Worm (Caenorhabditis elegans) whole organism, L3 larva: ENCODE measurements around the gene srbc-8.
A peak's percentile ranks its signal among the peaks of the same experiment; 100 is the strongest.

Experiments used
- ZK546.5 ChIP-seq: sonication (generic microtip); optimal IDR thresholded peaks from 2 replicates; lab custom pipeline; 2017; ENCODE audit warnings: missing biosample characterization, missing genetic modification characterization
- ceh-16 ChIP-seq: sonication (generic microtip); optimal IDR thresholded peaks from 2 replicates; lab custom pipeline; 2017; ENCODE audit warnings: missing biosample characterization, missing genetic modification characterization
- ceh-28 ChIP-seq: fragments of 150-350 bp; optimal IDR thresholded peaks from 2 replicates; lab custom pipeline; 2014; ENCODE audit warnings: missing biosample characterization, missing genetic modification reagents, missing genetic modification characterization
- ceh-82 ChIP-seq: fragments of 150-350 bp; optimal IDR thresholded peaks from 2 replicates; lab custom pipeline; 2014; ENCODE audit warnings: missing biosample characterization, missing genetic modification characterization
- ceh-9 ChIP-seq: sonication (generic microtip); optimal IDR thresholded peaks from 2 replicates; lab custom pipeline; 2018; ENCODE audit warnings: missing biosample characterization, missing genetic modification characterization
- egl-5 ChIP-seq: fragments of 150-350 bp; optimal IDR thresholded peaks from 2 replicates; lab custom pipeline; 2017; ENCODE audit warnings: missing biosample characterization, missing genetic modification reagents, missing genetic modification characterization, inconsistent platforms
- elt-1 ChIP-seq: fragments of 150-350 bp; optimal IDR thresholded peaks from 2 replicates; lab custom pipeline; 2014; ENCODE audit warnings: missing biosample characterization, missing genetic modification characterization
- elt-2 ChIP-seq: sonication (generic microtip); optimal IDR thresholded peaks from 2 replicates; lab custom pipeline; 2016; ENCODE audit warnings: missing genetic modification reagents, mild to moderate bottlenecking, missing genetic modification characterization, missing compliant biosample characterization
- elt-3 ChIP-seq, 3 experiments: fragments of 150-350 bp in 1 of 3; sonication (generic microtip) in 2 of 3; optimal IDR thresholded peaks; 2 replicates in 2 of 3; 4 replicates in 1 of 3; lab custom pipeline; 2014 to 2017; ENCODE audit warnings: missing biosample characterization in 3 of 3, missing genetic modification characterization in 3 of 3
- eor-1 ChIP-seq, 2 experiments: fragments of 150-350 bp; optimal IDR thresholded peaks; 2 replicates each; lab custom pipeline; 2014 to 2018; ENCODE audit warnings: missing biosample characterization in 2 of 2, missing genetic modification characterization in 2 of 2
- fkh-2 ChIP-seq: fragments of 150-350 bp; optimal IDR thresholded peaks from 2 replicates; lab custom pipeline; 2014; ENCODE audit warnings: missing biosample characterization, missing genetic modification reagents, missing genetic modification characterization
- hmg-11 ChIP-seq: sonication (generic microtip); optimal IDR thresholded peaks from 2 replicates; lab custom pipeline; 2016; ENCODE audit warnings: missing genetic modification characterization, missing compliant biosample characterization
- jun-1 ChIP-seq: fragments of 150-350 bp; optimal IDR thresholded peaks from 2 replicates; lab custom pipeline; 2014; ENCODE audit warnings: missing biosample characterization, missing genetic modification reagents, missing genetic modification characterization
- lin-15B ChIP-seq: fragments of 150-350 bp; optimal IDR thresholded peaks from 2 replicates; lab custom pipeline; 2014; ENCODE audit warnings: missing biosample characterization, missing genetic modification characterization
- lin-39 ChIP-seq: fragments of 150-350 bp; optimal IDR thresholded peaks from 2 replicates; lab custom pipeline; 2018; ENCODE audit warnings: missing biosample characterization, missing genetic modification reagents, missing genetic modification characterization
- lsy-12 ChIP-seq: sonication (generic microtip); optimal IDR thresholded peaks from 2 replicates; lab custom pipeline; 2016; ENCODE audit warnings: mild to moderate bottlenecking, missing genetic modification characterization, missing compliant biosample characterization
- nfya-1 ChIP-seq: sonication (generic microtip); optimal IDR thresholded peaks from 2 replicates; lab custom pipeline; 2017; ENCODE audit warnings: missing genetic modification characterization, mild to moderate bottlenecking, missing compliant biosample characterization, antibody characterized with exemption, moderate library complexity; ENCODE audit not compliant: insufficient read depth
- nhr-237 ChIP-seq: fragments of 150-350 bp; optimal IDR thresholded peaks from 2 replicates; lab custom pipeline; 2014; ENCODE audit warnings: missing biosample characterization, missing genetic modification characterization
- nhr-25 ChIP-seq: sonication (generic microtip); optimal IDR thresholded peaks from 2 replicates; lab custom pipeline; 2017; ENCODE audit warnings: missing biosample characterization, missing genetic modification characterization
- nhr-28 ChIP-seq: fragments of 150-350 bp; optimal IDR thresholded peaks from 2 replicates; lab custom pipeline; 2014; ENCODE audit warnings: missing biosample characterization, missing genetic modification characterization
- nhr-43 ChIP-seq: sonication (generic microtip); optimal IDR thresholded peaks from 2 replicates; lab custom pipeline; 2016; ENCODE audit warnings: mild to moderate bottlenecking, missing genetic modification characterization, missing compliant biosample characterization; ENCODE audit not compliant: poor library complexity, severe bottlenecking
- nhr-67 ChIP-seq: fragments of 150-350 bp; optimal IDR thresholded peaks from 2 replicates; lab custom pipeline; 2014; ENCODE audit warnings: missing biosample characterization, missing genetic modification characterization
- nhr-76 ChIP-seq: fragments of 150-350 bp; sonication (generic microtip); optimal IDR thresholded peaks from 5 replicates; lab custom pipeline; 2014; ENCODE audit warnings: missing biosample characterization, missing genetic modification characterization
- pqm-1 ChIP-seq: fragments of 150-350 bp; optimal IDR thresholded peaks from 2 replicates; lab custom pipeline; 2017; ENCODE audit warnings: missing biosample characterization, missing genetic modification characterization, inconsistent platforms
- skn-1 ChIP-seq: fragments of 150-350 bp; optimal IDR thresholded peaks from 2 replicates; lab custom pipeline; 2014; ENCODE audit warnings: missing biosample characterization, missing genetic modification characterization
- snpc-4 ChIP-seq: fragments of 150-350 bp; optimal IDR thresholded peaks from 2 replicates; lab custom pipeline; 2014; ENCODE audit warnings: missing biosample characterization, missing genetic modification characterization
- unc-39 ChIP-seq: sonication (generic microtip); optimal IDR thresholded peaks from 4 replicates; lab custom pipeline; 2017; ENCODE audit warnings: missing biosample characterization, missing genetic modification characterization
- unc-62 ChIP-seq: fragments of 150-350 bp; sonication (generic microtip); optimal IDR thresholded peaks from 4 replicates; lab custom pipeline; 2014; ENCODE audit warnings: missing biosample characterization, missing genetic modification reagents, missing genetic modification characterization
- zag-1 ChIP-seq: fragments of 150-350 bp; optimal IDR thresholded peaks from 2 replicates; lab custom pipeline; 2014; ENCODE audit warnings: missing biosample characterization, missing genetic modification characterization
- ztf-4 ChIP-seq: fragments of 150-350 bp; optimal IDR thresholded peaks from 2 replicates; lab custom pipeline; 2014; ENCODE audit warnings: missing biosample characterization, missing genetic modification characterization

The srbc-8 gene

DNA sequence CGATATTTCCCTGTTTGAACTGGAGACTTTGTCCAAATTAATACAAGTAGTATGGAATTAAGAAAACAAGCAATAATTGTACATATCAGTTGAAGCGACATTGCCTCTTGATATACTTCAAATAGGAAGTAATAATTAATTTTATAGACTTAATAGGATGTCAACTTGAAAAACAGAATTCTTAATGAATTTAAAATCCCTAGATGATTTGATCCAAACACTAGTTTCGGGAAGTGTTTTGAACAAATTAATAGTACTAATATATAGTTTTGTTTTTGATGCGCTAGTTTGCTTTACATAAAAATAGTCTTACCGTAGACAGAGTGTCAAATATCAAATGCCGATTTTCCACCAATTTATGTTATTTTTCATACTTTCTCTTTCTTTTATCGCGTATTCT, 6.5 kb downstream of the srbc-8 start, which contains the start of gene str-190:
TSS of gene str-190 (minus strand) at position 101 of the 400 bp plus-strand sequence.
- TF ChIP-seq ceh-28 (tag; lab: Kevin White, UChicago), result no peak
- TF ChIP-seq, all 47 proteins: peak for 0

ce11 chrV:7476766-7477165, 8.1 kb downstream of the srbc-8 start, which contains the start of gene srh-125:
srh-125 (minus strand) TSS chrV:7476866.
- no peak for TF ChIP-seq egl-5
- no peak for TF ChIP-seq nhr-25 (tag; lab: Kevin White, UChicago)
- no peak for TF ChIP-seq nhr-67
- no peak for TF ChIP-seq fkh-2 (tag; lab: Kevin White, UChicago)
- TF ChIP-seq unc-39, result no peak
- no peak for TF ChIP-seq hmg-11 (tag; lab: Kevin White, UChicago)
- TF ChIP-seq nhr-76 (tag; lab: Kevin White, UChicago), result no peak
- TF ChIP-seq pqm-1 (tag; lab: Kevin White, UChicago), result no peak
- no peak for TF ChIP-seq ZK546.5 (tag; lab: Kevin White, UChicago)
- TF ChIP-seq ztf-4 (tag; lab: Kevin White, UChicago), result no peak
- TF ChIP-seq elt-3 (tag; optimal IDR thresholded peaks at IDR 0.05; lab: Kevin White, UChicago), result no peak
- TF ChIP-seq ceh-16 (tag; lab: Kevin White, UChicago), result no peak
- TF ChIP-seq unc-62 (GFP tag; lab: Kevin White, UChicago), result no peak

ce11 chrV:7472815-7473214, 12.1 kb downstream of the srbc-8 start, which contains the start of gene str-28:
str-28 (minus strand) TSS chrV:7472915.
- no peak for TF ChIP-seq lin-39 (tag; lab: Kevin White, UChicago)
- TF ChIP-seq, all 47 proteins: peak for 0

DNA sequence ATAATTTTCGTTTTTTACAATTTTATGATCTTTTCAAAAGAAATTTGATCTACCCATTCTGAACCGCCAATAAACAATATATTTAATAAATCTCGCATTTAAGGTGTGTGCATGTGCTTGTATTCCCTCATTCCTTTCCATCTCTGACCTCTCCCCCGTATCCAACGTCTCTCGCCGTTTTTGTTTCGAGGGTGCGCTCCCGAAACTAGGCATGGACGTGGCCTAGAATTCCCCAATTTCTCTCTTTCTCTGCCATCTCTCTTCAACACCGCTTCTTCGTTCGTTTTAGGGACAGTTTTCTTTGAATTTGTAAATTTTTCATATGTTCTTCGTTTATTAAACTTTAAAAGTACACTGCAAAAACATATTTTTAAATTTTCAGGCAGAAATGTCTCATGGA, 19.4 kb downstream of the srbc-8 start, which contains the start of gene F25E5.1:
TSS of gene F25E5.1 (plus strand) at position 376 of the 400 bp plus-strand sequence.
- TF ChIP-seq lin-15B (peak; percentile 77), egl-5 (peak; percentile 50), pqm-1 (tag; lab: Kevin White, UChicago) (peak; percentile 39), nfya-1 (tag; lab: Kevin White, UChicago) (peak; percentile 71), nhr-25 (tag; lab: Kevin White, UChicago) (peak; percentile 65), ceh-16 (tag; lab: Kevin White, UChicago) (no peak), hmg-11 (tag; lab: Kevin White, UChicago) (peak; percentile 80), snpc-4 (peak; percentile 76), skn-1 (no peak), lsy-12 (tag; lab: Kevin White, UChicago) (no peak), unc-39 (no peak), elt-2 (tag; lab: Kevin White, UChicago) (peak; percentile 40), nhr-43 (peak; percentile 57)

- TF ChIP-seq hmg-11 (tag; lab: Kevin White, UChicago) (no peak), elt-2 (tag; lab: Kevin White, UChicago) (no peak), ceh-9 (tag; lab: Kevin White, UChicago) (no peak), skn-1 (no peak), zag-1 (tag; lab: Kevin White, UChicago) (no peak), ceh-28 (tag; lab: Kevin White, UChicago) (no peak), nhr-237 (tag; lab: Kevin White, UChicago) (no peak), ceh-82 (tag; lab: Kevin White, UChicago) (no peak), lin-15B (no peak), elt-1 (tag; lab: Kevin White, UChicago) (no peak), eor-1 (tag; optimal IDR thresholded peaks at IDR 0.05; lab: Kevin White, UChicago) (no peak), lin-39 (tag; lab: Kevin White, UChicago) (no peak), jun-1 (tag; lab: Kevin White, UChicago) (no peak), ZK546.5 (tag; lab: Kevin White, UChicago) (no peak), lsy-12 (tag; lab: Kevin White, UChicago) (no peak), snpc-4 (no peak), elt-3 (tag; optimal IDR thresholded peaks at IDR 0.05; lab: Kevin White, UChicago) (no peak), nfya-1 (tag; lab: Kevin White, UChicago) (no peak)
- TF ChIP-seq, all 47 proteins: peak for 0
Observed at ce11 chrV:7464696-7465095, 20.2 kb downstream of the srbc-8 start, which contains the start of gene srh-89. srh-89 (minus strand) TSS chrV:7464796.

- TF ChIP-seq nhr-28, result no peak
- no peak for TF ChIP-seq elt-1 (tag; lab: Kevin White, UChicago)
Observed at ce11 chrV:7460898-7461297, 24.0 kb downstream of the srbc-8 start, which contains the start of gene srh-92. srh-92 (minus strand) TSS chrV:7460998.
